Worm (Caenorhabditis elegans): Measurements from ENCODE around the gene T27A8.2.
"Not testable (repeated sequence)": the region's sequence is repeated elsewhere in the genome, so short reads cannot be mapped to it uniquely, and the experiment has no call there.

The T27A8.2 gene

ce11 chrX:16085094-16085493 lies 26.3 kb upstream of the T27A8.2 start, which contains the start of gene C30F2.2:
C30F2.2 (minus strand) TSS chrX:16085215.
- TF ChIP-seq hnd-1 (tag; optimal IDR thresholded peaks at IDR 0.05) (no peak), pes-1 (GFP tag; IDR thresholded peaks at IDR 0.05) (no peak), B0310.2 (tag; optimal IDR thresholded peaks at IDR 0.05) (no peak), ets-7 (tag; optimal IDR thresholded peaks at IDR 0.05) (no peak), hmg-4 (GFP tag; optimal IDR thresholded peaks at IDR 0.05) (no peak), sea-1 (GFP tag; conservative IDR thresholded peaks at IDR 0.05) (no peak), flt-1 (GFP tag; IDR thresholded peaks at IDR 0.05) (no peak), ceh-36 (tag; optimal IDR thresholded peaks at IDR 0.05) (no peak), hmbx-1 (tag; optimal IDR thresholded peaks at IDR 0.05) (no peak), tbx-11 (GFP tag; IDR thresholded peaks at IDR 0.05) (no peak), tbx-37 (GFP tag; conservative IDR thresholded peaks at IDR 0.05) (no peak), F13C5.2 (tag; optimal IDR thresholded peaks at IDR 0.05) (no peak), tra-4 (tag; optimal IDR thresholded peaks at IDR 0.05) (no peak), ceh-13 (GFP tag; optimal IDR thresholded peaks at IDR 0.05) (no peak), ama-1 (optimal IDR thresholded peaks at IDR 0.05) (no peak), aly-1 (tag; optimal IDR thresholded peaks at IDR 0.05) (no peak), scrt-1 (GFP tag; IDR thresholded peaks at IDR 0.05) (no peak)

DNA sequence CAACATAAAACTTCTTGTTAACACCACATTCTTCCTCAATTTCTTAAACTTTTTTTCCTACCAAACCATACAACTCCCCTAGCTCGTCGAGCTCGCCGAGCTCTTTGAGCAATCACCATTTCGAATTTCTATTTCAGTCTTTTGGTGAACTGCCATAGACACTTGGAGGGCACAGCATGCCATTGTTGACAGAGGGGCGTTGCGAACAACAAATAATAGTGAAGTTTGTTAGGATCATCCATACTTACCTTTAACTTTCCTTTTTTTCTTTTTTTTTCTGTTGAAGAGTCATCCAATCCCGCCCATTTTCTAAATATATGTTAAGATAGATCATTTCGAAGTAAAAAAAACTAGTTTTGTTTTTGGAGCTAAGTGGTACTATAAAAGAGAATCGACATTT lies 23.3 kb upstream of the T27A8.2 start, which contains the start of gene idpp-14:
TSS of gene idpp-14 (plus strand) at position 324 of the 400 bp plus-strand sequence.
- TF ChIP-seq flt-1 (GFP tag; IDR thresholded peaks at IDR 0.05) (no peak), ceh-36 (tag; optimal IDR thresholded peaks at IDR 0.05) (no peak)

ce11 chrX:16078695-16079094 lies 19.9 kb upstream of the T27A8.2 start:
- no peak for TF ChIP-seq hnd-1 (tag; optimal IDR thresholded peaks at IDR 0.05)
- no peak for TF ChIP-seq scrt-1 (GFP tag; IDR thresholded peaks at IDR 0.05)
- no peak for TF ChIP-seq sea-1 (GFP tag; conservative IDR thresholded peaks at IDR 0.05)
- no peak for TF ChIP-seq ceh-13 (GFP tag; optimal IDR thresholded peaks at IDR 0.05)
- no peak for TF ChIP-seq F13C5.2 (tag; optimal IDR thresholded peaks at IDR 0.05)
- no peak for TF ChIP-seq aly-1 (tag; optimal IDR thresholded peaks at IDR 0.05)
- TF ChIP-seq tbx-37 (GFP tag; conservative IDR thresholded peaks at IDR 0.05), result no peak
- no peak for TF ChIP-seq ets-7 (tag; optimal IDR thresholded peaks at IDR 0.05)
- no peak for TF ChIP-seq tra-4 (tag; optimal IDR thresholded peaks at IDR 0.05)
- TF ChIP-seq ceh-36 (tag; optimal IDR thresholded peaks at IDR 0.05), result no peak
- no peak for TF ChIP-seq hmbx-1 (tag; optimal IDR thresholded peaks at IDR 0.05)
- no peak for TF ChIP-seq B0310.2 (tag; optimal IDR thresholded peaks at IDR 0.05)
- no peak for TF ChIP-seq hmg-4 (GFP tag; optimal IDR thresholded peaks at IDR 0.05)

ce11 chrX:16076470-16076869 lies 17.7 kb upstream of the T27A8.2 start, which contains the start of gene C30F2.4:
C30F2.4 (minus strand) TSS chrX:16076570.
- TF ChIP-seq tra-4 (tag; optimal IDR thresholded peaks at IDR 0.05) (no peak), B0310.2 (tag; optimal IDR thresholded peaks at IDR 0.05) (no peak), hmg-4 (GFP tag; optimal IDR thresholded peaks at IDR 0.05) (no peak), scrt-1 (GFP tag; IDR thresholded peaks at IDR 0.05) (no peak), hnd-1 (tag; optimal IDR thresholded peaks at IDR 0.05) (no peak), tbx-11 (GFP tag; IDR thresholded peaks at IDR 0.05) (no peak), aly-1 (tag; optimal IDR thresholded peaks at IDR 0.05) (no peak), ceh-36 (tag; optimal IDR thresholded peaks at IDR 0.05) (no peak), flt-1 (GFP tag; IDR thresholded peaks at IDR 0.05) (no peak)

DNA sequence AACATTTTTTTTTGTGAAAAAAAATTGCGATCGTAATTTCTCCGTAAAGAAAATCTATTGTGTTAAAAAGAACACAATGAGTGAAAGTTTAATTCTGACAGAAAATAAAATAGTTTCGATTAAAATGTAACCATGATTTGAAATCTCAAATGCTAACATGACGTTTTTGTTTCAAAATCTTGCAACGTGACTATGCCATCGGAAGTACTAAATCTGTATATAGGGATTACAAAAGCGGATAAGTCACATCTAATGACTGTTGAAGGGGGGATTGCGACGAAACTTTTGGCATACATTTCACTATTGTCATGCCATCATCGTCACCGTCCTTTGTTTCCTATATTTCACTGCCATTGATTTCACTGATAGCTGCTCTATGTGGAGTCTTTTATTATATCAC lies 13.8 kb upstream of the T27A8.2 start, which contains the start of gene col-187:
TSS of gene col-187 (plus strand) at position 301 of the 400 bp plus-strand sequence.
- TF ChIP-seq tbx-11 (GFP tag; IDR thresholded peaks at IDR 0.05) (no peak), sea-1 (GFP tag; conservative IDR thresholded peaks at IDR 0.05) (no peak), hmg-4 (GFP tag; optimal IDR thresholded peaks at IDR 0.05) (no peak), ama-1 (optimal IDR thresholded peaks at IDR 0.05) (no peak), flt-1 (GFP tag; IDR thresholded peaks at IDR 0.05) (no peak), hnd-1 (tag; optimal IDR thresholded peaks at IDR 0.05) (no peak), pes-1 (GFP tag; IDR thresholded peaks at IDR 0.05) (no peak), ceh-13 (GFP tag; optimal IDR thresholded peaks at IDR 0.05) (no peak), ceh-36 (tag; optimal IDR thresholded peaks at IDR 0.05) (no peak), ets-7 (tag; optimal IDR thresholded peaks at IDR 0.05) (no peak), hmbx-1 (tag; optimal IDR thresholded peaks at IDR 0.05) (no peak), scrt-1 (GFP tag; IDR thresholded peaks at IDR 0.05) (no peak), F13C5.2 (tag; optimal IDR thresholded peaks at IDR 0.05) (no peak), aly-1 (tag; optimal IDR thresholded peaks at IDR 0.05) (no peak), B0310.2 (tag; optimal IDR thresholded peaks at IDR 0.05) (no peak), tbx-37 (GFP tag; conservative IDR thresholded peaks at IDR 0.05) (no peak)

- TF ChIP-seq tbx-11 (GFP tag; IDR thresholded peaks at IDR 0.05), result no peak
- TF ChIP-seq ceh-13 (GFP tag; optimal IDR thresholded peaks at IDR 0.05), result no peak
- TF ChIP-seq tra-4 (tag; optimal IDR thresholded peaks at IDR 0.05), result no peak
- no peak for TF ChIP-seq ama-1 (optimal IDR thresholded peaks at IDR 0.05)
- no peak for TF ChIP-seq hmbx-1 (tag; optimal IDR thresholded peaks at IDR 0.05)
- TF ChIP-seq B0310.2 (tag; optimal IDR thresholded peaks at IDR 0.05), result no peak
Observed at ce11 chrX:16067984-16068383, 9.2 kb upstream of the T27A8.2 start.

ce11 chrX:16062385-16062784 lies 3.6 kb upstream of the T27A8.2 start, which contains the start of gene T27A8.3:
T27A8.3 (plus strand) TSS chrX:16062685.
- TF ChIP-seq hnd-1 (tag; optimal IDR thresholded peaks at IDR 0.05); hmg-4 (GFP tag; optimal IDR thresholded peaks at IDR 0.05); aly-1 (tag; optimal IDR thresholded peaks at IDR 0.05): not testable (repeated sequence)

ce11 chrX:16056404-16056803 lies 2.3 kb downstream of the T27A8.2 start:
- TF ChIP-seq tra-4 (tag; optimal IDR thresholded peaks at IDR 0.05), result no peak
- TF ChIP-seq pes-1 (GFP tag; IDR thresholded peaks at IDR 0.05), result peak; percentile 47; the same call in 1 of the 2 replicates
- peak; percentile 50 for TF ChIP-seq hmg-4 (GFP tag; optimal IDR thresholded peaks at IDR 0.05)
- TF ChIP-seq tbx-11 (GFP tag; IDR thresholded peaks at IDR 0.05), result 0 out of 2 replicates have a peak, but pooled peaks have one; percentile 14
- TF ChIP-seq sea-1 (GFP tag; conservative IDR thresholded peaks at IDR 0.05), result peak; percentile 53; the same call in 1 of the 2 replicates
- no peak for TF ChIP-seq flt-1 (GFP tag; IDR thresholded peaks at IDR 0.05)
- TF ChIP-seq scrt-1 (GFP tag; IDR thresholded peaks at IDR 0.05), result no peak
- TF ChIP-seq ets-7 (tag; optimal IDR thresholded peaks at IDR 0.05), result no peak
- TF ChIP-seq F13C5.2 (tag; optimal IDR thresholded peaks at IDR 0.05), result peak; percentile 85
